Worm (Caenorhabditis elegans) whole organism, L3 larva: ENCODE data around the gene Y50D4A.6.

ENCODE experiments used
- ZK546.5 ChIP-seq: sonication (generic microtip); optimal IDR thresholded peaks from 2 replicates; lab custom pipeline; 2017; ENCODE audit warnings: missing biosample characterization, missing genetic modification characterization
- aly-2 ChIP-seq: fragments of 150-350 bp; optimal IDR thresholded peaks from 2 replicates; lab custom pipeline; 2014; ENCODE audit warnings: missing biosample characterization, missing genetic modification characterization
- ama-1 ChIP-seq: fragments of 150-350 bp; optimal IDR thresholded peaks from 2 replicates; lab custom pipeline; 2018
- ceh-16 ChIP-seq: sonication (generic microtip); optimal IDR thresholded peaks from 2 replicates; lab custom pipeline; 2017; ENCODE audit warnings: missing biosample characterization, missing genetic modification characterization
- ceh-28 ChIP-seq: fragments of 150-350 bp; optimal IDR thresholded peaks from 2 replicates; lab custom pipeline; 2014; ENCODE audit warnings: missing biosample characterization, missing genetic modification reagents, missing genetic modification characterization
- ceh-9 ChIP-seq: sonication (generic microtip); optimal IDR thresholded peaks from 2 replicates; lab custom pipeline; 2018; ENCODE audit warnings: missing biosample characterization, missing genetic modification characterization
- egl-27 ChIP-seq: sonication (generic microtip); optimal IDR thresholded peaks from 4 replicates; lab custom pipeline; 2017; ENCODE audit warnings: missing biosample characterization, missing genetic modification reagents, missing genetic modification characterization
- egl-5 ChIP-seq: fragments of 150-350 bp; optimal IDR thresholded peaks from 2 replicates; lab custom pipeline; 2017; ENCODE audit warnings: missing biosample characterization, missing genetic modification reagents, missing genetic modification characterization, inconsistent platforms
- elt-1 ChIP-seq: fragments of 150-350 bp; optimal IDR thresholded peaks from 2 replicates; lab custom pipeline; 2014; ENCODE audit warnings: missing biosample characterization, missing genetic modification characterization
- elt-2 ChIP-seq: sonication (generic microtip); optimal IDR thresholded peaks from 2 replicates; lab custom pipeline; 2016; ENCODE audit warnings: missing genetic modification reagents, mild to moderate bottlenecking, missing genetic modification characterization, missing compliant biosample characterization
- elt-3 ChIP-seq, 3 experiments: fragments of 150-350 bp in 1 of 3; sonication (generic microtip) in 2 of 3; optimal IDR thresholded peaks; 2 replicates in 2 of 3; 4 replicates in 1 of 3; lab custom pipeline; 2014 to 2017; ENCODE audit warnings: missing biosample characterization in 3 of 3, missing genetic modification characterization in 3 of 3
- eor-1 ChIP-seq, 2 experiments: fragments of 150-350 bp; optimal IDR thresholded peaks; 2 replicates each; lab custom pipeline; 2014 to 2018; ENCODE audit warnings: missing biosample characterization in 2 of 2, missing genetic modification characterization in 2 of 2
- fkh-2 ChIP-seq: fragments of 150-350 bp; optimal IDR thresholded peaks from 2 replicates; lab custom pipeline; 2014; ENCODE audit warnings: missing biosample characterization, missing genetic modification reagents, missing genetic modification characterization
- fos-1 ChIP-seq: fragments of 150-350 bp; optimal IDR thresholded peaks from 2 replicates; lab custom pipeline; 2014; ENCODE audit warnings: missing biosample characterization, missing genetic modification characterization
- hmg-11 ChIP-seq: sonication (generic microtip); optimal IDR thresholded peaks from 2 replicates; lab custom pipeline; 2016; ENCODE audit warnings: missing genetic modification characterization, missing compliant biosample characterization
- lin-15B ChIP-seq: fragments of 150-350 bp; optimal IDR thresholded peaks from 2 replicates; lab custom pipeline; 2014; ENCODE audit warnings: missing biosample characterization, missing genetic modification characterization
- lin-39 ChIP-seq: fragments of 150-350 bp; optimal IDR thresholded peaks from 2 replicates; lab custom pipeline; 2018; ENCODE audit warnings: missing biosample characterization, missing genetic modification reagents, missing genetic modification characterization
- lsy-12 ChIP-seq: sonication (generic microtip); optimal IDR thresholded peaks from 2 replicates; lab custom pipeline; 2016; ENCODE audit warnings: mild to moderate bottlenecking, missing genetic modification characterization, missing compliant biosample characterization
- mdl-1 ChIP-seq: fragments of 150-350 bp; optimal IDR thresholded peaks from 2 replicates; lab custom pipeline; 2014; ENCODE audit warnings: missing biosample characterization, missing genetic modification characterization
- nfya-1 ChIP-seq: sonication (generic microtip); optimal IDR thresholded peaks from 2 replicates; lab custom pipeline; 2017; ENCODE audit warnings: missing genetic modification characterization, mild to moderate bottlenecking, missing compliant biosample characterization, antibody characterized with exemption, moderate library complexity; ENCODE audit not compliant: insufficient read depth
- nhr-12 ChIP-seq: fragments of 150-350 bp; optimal IDR thresholded peaks from 2 replicates; lab custom pipeline; 2014; ENCODE audit warnings: missing biosample characterization, missing genetic modification characterization
- nhr-23 ChIP-seq: fragments of 150-350 bp; optimal IDR thresholded peaks from 2 replicates; lab custom pipeline; 2014; ENCODE audit warnings: missing biosample characterization, missing genetic modification reagents, missing genetic modification characterization
- nhr-237 ChIP-seq: fragments of 150-350 bp; optimal IDR thresholded peaks from 2 replicates; lab custom pipeline; 2014; ENCODE audit warnings: missing biosample characterization, missing genetic modification characterization
- nhr-25 ChIP-seq: sonication (generic microtip); optimal IDR thresholded peaks from 2 replicates; lab custom pipeline; 2017; ENCODE audit warnings: missing biosample characterization, missing genetic modification characterization
- nhr-28 ChIP-seq: fragments of 150-350 bp; optimal IDR thresholded peaks from 2 replicates; lab custom pipeline; 2014; ENCODE audit warnings: missing biosample characterization, missing genetic modification characterization
- nhr-43 ChIP-seq: sonication (generic microtip); optimal IDR thresholded peaks from 2 replicates; lab custom pipeline; 2016; ENCODE audit warnings: mild to moderate bottlenecking, missing genetic modification characterization, missing compliant biosample characterization; ENCODE audit not compliant: poor library complexity, severe bottlenecking
- nhr-67 ChIP-seq: fragments of 150-350 bp; optimal IDR thresholded peaks from 2 replicates; lab custom pipeline; 2014; ENCODE audit warnings: missing biosample characterization, missing genetic modification characterization
- nhr-76 ChIP-seq: fragments of 150-350 bp; sonication (generic microtip); optimal IDR thresholded peaks from 5 replicates; lab custom pipeline; 2014; ENCODE audit warnings: missing biosample characterization, missing genetic modification characterization
- pqm-1 ChIP-seq: fragments of 150-350 bp; optimal IDR thresholded peaks from 2 replicates; lab custom pipeline; 2017; ENCODE audit warnings: missing biosample characterization, missing genetic modification characterization, inconsistent platforms
- sea-2 ChIP-seq: fragments of 150-350 bp; sonication (generic microtip); optimal IDR thresholded peaks from 4 replicates; lab custom pipeline; 2014; ENCODE audit warnings: missing biosample characterization, missing genetic modification reagents, missing genetic modification characterization
- skn-1 ChIP-seq: fragments of 150-350 bp; optimal IDR thresholded peaks from 2 replicates; lab custom pipeline; 2014; ENCODE audit warnings: missing biosample characterization, missing genetic modification characterization
- snpc-4 ChIP-seq: fragments of 150-350 bp; optimal IDR thresholded peaks from 2 replicates; lab custom pipeline; 2014; ENCODE audit warnings: missing biosample characterization, missing genetic modification characterization
- tbx-2 ChIP-seq: sonication (generic microtip); optimal IDR thresholded peaks from 2 replicates; lab custom pipeline; 2016; ENCODE audit warnings: mild to moderate bottlenecking, missing genetic modification characterization, missing compliant biosample characterization
- unc-39 ChIP-seq: sonication (generic microtip); optimal IDR thresholded peaks from 4 replicates; lab custom pipeline; 2017; ENCODE audit warnings: missing biosample characterization, missing genetic modification characterization
- zag-1 ChIP-seq: fragments of 150-350 bp; optimal IDR thresholded peaks from 2 replicates; lab custom pipeline; 2014; ENCODE audit warnings: missing biosample characterization, missing genetic modification characterization
- ztf-11 ChIP-seq: fragments of 150-350 bp; optimal IDR thresholded peaks from 2 replicates; lab custom pipeline; 2014; ENCODE audit warnings: missing biosample characterization, missing genetic modification characterization
- ztf-4 ChIP-seq: fragments of 150-350 bp; optimal IDR thresholded peaks from 2 replicates; lab custom pipeline; 2014; ENCODE audit warnings: missing biosample characterization, missing genetic modification characterization

The Y50D4A.6 gene

ce11 chrV:1165090-1165761 lies 33.8 kb downstream of the Y50D4A.6 start, which contains the start of gene ptr-16:
Gene ptr-16, plus strand, starts transcription at chrV:1165711.
- TF ChIP-seq ztf-11 (tag; lab: Kevin White, UChicago) (no peak), sea-2 (GFP tag; lab: Kevin White, UChicago) (no peak), elt-3 (tag; optimal IDR thresholded peaks at IDR 0.05; lab: Kevin White, UChicago) (no peak), elt-1 (tag; lab: Kevin White, UChicago) (no peak)

- TF ChIP-seq snpc-4 (tag; lab: Kevin White, UChicago) = no peak
- TF ChIP-seq nhr-25 (tag; lab: Kevin White, UChicago) = peak; percentile 12
- TF ChIP-seq, all 47 proteins: peak for 1
Measured at ce11 chrV:1164196-1164691, 34.8 kb downstream of the Y50D4A.6 start, which contains the start of gene T21H3.5. Gene T21H3.5, minus strand, starts transcription at chrV:1164293.

- no peak for TF ChIP-seq zag-1 (tag; lab: Kevin White, UChicago)
- TF ChIP-seq egl-27 = no peak
- TF ChIP-seq nhr-25 (tag; lab: Kevin White, UChicago) = no peak
- no peak for TF ChIP-seq hmg-11 (tag; lab: Kevin White, UChicago)
- no peak for TF ChIP-seq aly-2 (tag; lab: Kevin White, UChicago)
- no peak for TF ChIP-seq ztf-4 (tag; lab: Kevin White, UChicago)
- no peak for TF ChIP-seq lin-39 (tag; lab: Kevin White, UChicago)
- TF ChIP-seq snpc-4 (tag; lab: Kevin White, UChicago) = no peak
- no peak for TF ChIP-seq nhr-43 (tag; lab: Kevin White, UChicago)
- no peak for TF ChIP-seq egl-5 (tag; lab: Kevin White, UChicago)
- TF ChIP-seq unc-39 (tag; lab: Kevin White, UChicago) = no peak
- TF ChIP-seq ceh-9 (tag; lab: Kevin White, UChicago) = no peak
- TF ChIP-seq ZK546.5 = no peak
- TF ChIP-seq nhr-237 (tag; lab: Kevin White, UChicago) = no peak
- no peak for TF ChIP-seq mdl-1 (tag; lab: Kevin White, UChicago)
- TF ChIP-seq fos-1 (tag; lab: Kevin White, UChicago) = no peak
- no peak for TF ChIP-seq ztf-11 (tag; lab: Kevin White, UChicago)
- TF ChIP-seq, all 47 proteins: peak for 0
Measured at ce11 chrV:1160716-1161115, 38.4 kb downstream of the Y50D4A.6 start.

- TF ChIP-seq pqm-1 (tag; lab: Kevin White, UChicago) (no peak), ZK546.5 (no peak), ceh-16 (tag; lab: Kevin White, UChicago) (no peak), lin-15B (no peak), tbx-2 (no peak), aly-2 (tag; lab: Kevin White, UChicago) (no peak), fos-1 (tag; lab: Kevin White, UChicago) (no peak), egl-27 (no peak), fkh-2 (no peak), nhr-12 (no peak), hmg-11 (tag; lab: Kevin White, UChicago) (no peak), nhr-23 (no peak), nhr-76 (tag; lab: Kevin White, UChicago) (no peak), nhr-67 (tag; lab: Kevin White, UChicago) (no peak), skn-1 (tag; lab: Kevin White, UChicago) (no peak), ama-1 (lab: Kevin White, UChicago) (peak; percentile 75), elt-2 (tag; lab: Kevin White, UChicago) (no peak), ztf-4 (tag; lab: Kevin White, UChicago) (peak; percentile 64), eor-1 (tag; optimal IDR thresholded peaks at IDR 0.05; lab: Kevin White, UChicago) (no peak), nhr-43 (tag; lab: Kevin White, UChicago) (peak; percentile 33), nhr-28 (tag; lab: Kevin White, UChicago) (no peak), snpc-4 (tag; lab: Kevin White, UChicago) (no peak), nfya-1 (tag; lab: Kevin White, UChicago) (no peak), elt-3 (tag; optimal IDR thresholded peaks at IDR 0.05; lab: Kevin White, UChicago) (no peak), lsy-12 (tag; lab: Kevin White, UChicago) (peak; percentile 70), ceh-9 (tag; lab: Kevin White, UChicago) (no peak), egl-5 (tag; lab: Kevin White, UChicago) (no peak), ceh-28 (tag; lab: Kevin White, UChicago) (no peak), sea-2 (GFP tag; lab: Kevin White, UChicago) (no peak), mdl-1 (tag; lab: Kevin White, UChicago) (no peak)
Measured at ce11 chrV:1158247-1158646, 40.8 kb downstream of the Y50D4A.6 start.
